Worm (Caenorhabditis elegans): ENCODE results near the gene F13H10.6.

F13H10.6 gene

ce11 chrIV:11031640-11032039 is 22.5 kb downstream of the F13H10.6 start:
- TF ChIP-seq dpff-1 (tag; optimal IDR thresholded peaks at IDR 0.05): no peak
- TF ChIP-seq nhr-80 (tag; optimal IDR thresholded peaks at IDR 0.05): peak; percentile 87

DNA sequence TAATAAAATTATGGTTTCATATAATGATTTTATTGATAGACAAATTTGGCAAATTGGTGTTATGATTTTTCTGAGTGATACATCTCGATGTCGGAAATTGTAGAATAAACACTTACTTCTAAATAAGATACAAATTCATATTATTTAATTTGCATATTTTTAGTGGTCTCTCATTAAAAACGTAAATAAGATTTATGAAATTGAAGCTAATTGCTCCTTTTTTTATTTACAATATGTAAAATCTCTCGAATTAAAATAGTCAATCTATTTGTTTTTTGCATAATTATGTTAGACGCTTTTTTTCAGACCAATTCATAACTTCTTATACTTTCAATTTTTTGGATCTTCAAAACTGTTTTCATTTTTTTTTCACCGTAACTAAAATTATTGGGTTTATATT is 23.2 kb downstream of the F13H10.6 start, which contains the start of gene hrg-6:
Gene hrg-6, plus strand, starts transcription at position 301 of the 400 bp plus-strand sequence.
- no peak for TF ChIP-seq F33H1.4 (GFP tag; IDR thresholded peaks at IDR 0.05)
- no peak for TF ChIP-seq B0261.1 (tag; optimal IDR thresholded peaks at IDR 0.05)
- TF ChIP-seq madf-8 (GFP tag; conservative IDR thresholded peaks at IDR 0.05): no peak
- no peak for TF ChIP-seq B0336.3 (GFP tag; IDR thresholded peaks at IDR 0.05)
- TF ChIP-seq dox-1 (GFP tag; IDR thresholded peaks at IDR 0.05): no peak
- no peak for TF ChIP-seq pha-4 (tag; optimal IDR thresholded peaks at IDR 0.05)
- TF ChIP-seq B0035.1 (tag; optimal IDR thresholded peaks at IDR 0.05): no peak
- no peak for TF ChIP-seq bed-1 (GFP tag; IDR thresholded peaks at IDR 0.05)
- TF ChIP-seq Y79H2A.3 (GFP tag; conservative IDR thresholded peaks at IDR 0.05): no peak
- TF ChIP-seq lin-54 (GFP tag; optimal IDR thresholded peaks at IDR 0.05): no peak
- TF ChIP-seq ZK185.1 (tag; optimal IDR thresholded peaks at IDR 0.05; ENCODE audit: poor library complexity, severe bottlenecking): no peak

ce11 chrIV:11036222-11036621 is 27.1 kb downstream of the F13H10.6 start, which contains the start of gene fkb-1:
Gene fkb-1, plus strand, starts transcription at chrIV:11036582.
- peak; percentile 46; the same call in 1 of the 2 replicates for TF ChIP-seq hmg-1.2 (GFP tag; IDR thresholded peaks at IDR 0.05)
- no peak for TF ChIP-seq F55B11.4 (tag; optimal IDR thresholded peaks at IDR 0.05; ENCODE audit: borderline replicate concordance, insufficient read depth)
- no peak for TF ChIP-seq atf-7 (tag; optimal IDR thresholded peaks at IDR 0.05)
- no peak for TF ChIP-seq gei-17 (GFP tag; optimal IDR thresholded peaks at IDR 0.05)
- peak; percentile 20 for TF ChIP-seq lsl-1 (GFP tag; optimal IDR thresholded peaks at IDR 0.05)
- peak; percentile 54 for TF ChIP-seq mcd-1 (GFP tag; IDR thresholded peaks at IDR 0.05)
- no peak for TF ChIP-seq ama-1 (optimal IDR thresholded peaks at IDR 0.05)
- no peak for TF ChIP-seq ama-1 (GFP tag; optimal IDR thresholded peaks at IDR 0.05)
- TF ChIP-seq F10E7.11 (tag; optimal IDR thresholded peaks at IDR 0.05): no peak
- no peak for TF ChIP-seq snpc-4 (GFP tag; optimal IDR thresholded peaks at IDR 0.05)
- TF ChIP-seq snpc-4 (tag; optimal IDR thresholded peaks at IDR 0.05): peak in 1 of 4 experiments; percentile 2
- TF ChIP-seq bed-2 (GFP tag; IDR thresholded peaks at IDR 0.05): no peak
- no peak for TF ChIP-seq mel-28 (tag; optimal IDR thresholded peaks at IDR 0.05; ENCODE audit: borderline replicate concordance)
- no peak for TF ChIP-seq F23B12.7 (tag; optimal IDR thresholded peaks at IDR 0.05; ENCODE audit: insufficient read depth)
- no peak for TF ChIP-seq cebp-2 (GFP tag; IDR thresholded peaks at IDR 0.05)
- no peak for TF ChIP-seq C06A6.2 (GFP tag; conservative IDR thresholded peaks at IDR 0.05)
- no peak for TF ChIP-seq sdz-38 (tag; optimal IDR thresholded peaks at IDR 0.05)
- TF ChIP-seq lin-54 (GFP tag; optimal IDR thresholded peaks at IDR 0.05): peak; percentile 20
- TF ChIP-seq ceh-91 (GFP tag; IDR thresholded peaks at IDR 0.05): no peak
- no peak for TF ChIP-seq F57C9.4 (tag; optimal IDR thresholded peaks at IDR 0.05)
- TF ChIP-seq lin-40 (tag; optimal IDR thresholded peaks at IDR 0.05): peak; percentile 56
- TF ChIP-seq sea-2 (GFP tag; IDR thresholded peaks at IDR 0.05): no peak
- no peak for TF ChIP-seq athp-1 (tag; optimal IDR thresholded peaks at IDR 0.05)
- TF ChIP-seq let-607 (tag; optimal IDR thresholded peaks at IDR 0.05): peak; percentile 67 to 79
- TF ChIP-seq lag-1 (GFP tag; IDR thresholded peaks at IDR 0.05): no peak
- no peak for TF ChIP-seq ccch-3 (GFP tag; optimal IDR thresholded peaks at IDR 0.05)
- TF ChIP-seq T07F8.4 (tag; optimal IDR thresholded peaks at IDR 0.05): no peak
- TF ChIP-seq Y95B8A.8 (GFP tag; IDR thresholded peaks at IDR 0.05): no peak
- no peak for TF ChIP-seq hlh-12 (tag; optimal IDR thresholded peaks at IDR 0.05)
- TF ChIP-seq xnd-1 (tag; optimal IDR thresholded peaks at IDR 0.05): no peak
- TF ChIP-seq mxl-1 (tag; optimal IDR thresholded peaks at IDR 0.05): no peak
- TF ChIP-seq K11D2.4 (GFP tag; IDR thresholded peaks at IDR 0.05): no peak
- no peak for TF ChIP-seq ztf-3 (GFP tag; optimal IDR thresholded peaks at IDR 0.05)
- TF ChIP-seq pbrm-1 (GFP tag; IDR thresholded peaks at IDR 0.05): no peak
- TF ChIP-seq tbp1 (GFP tag; optimal IDR thresholded peaks at IDR 0.05): no peak

Measured in whole organism, young adult.